Worm (Caenorhabditis elegans) whole organism, L1 larva: ENCODE measurements around the gene R07H5.16.

Experiments
- C04F5.9 ChIP-seq: sonication (generic microtip); optimal IDR thresholded peaks from 2 replicates; lab custom pipeline; 2016; ENCODE audit warnings: missing genetic modification characterization, missing compliant biosample characterization
- C16A3.4 ChIP-seq: fragments of 150-350 bp; optimal IDR thresholded peaks from 2 replicates; lab custom pipeline; 2014; ENCODE audit warnings: missing biosample characterization, missing genetic modification characterization
- C34B4.2 ChIP-seq: sonication (generic microtip); optimal IDR thresholded peaks from 2 replicates; lab custom pipeline; 2017; ENCODE audit warnings: mild to moderate bottlenecking, missing genetic modification characterization, missing compliant biosample characterization
- F16B12.6 ChIP-seq: fragments of 150-350 bp; optimal IDR thresholded peaks from 2 replicates; lab custom pipeline; 2014; ENCODE audit warnings: missing biosample characterization, missing genetic modification characterization
- Y116A8C.19 ChIP-seq: sonication (generic microtip); optimal IDR thresholded peaks from 2 replicates; lab custom pipeline; 2016; ENCODE audit warnings: missing compliant biosample characterization, missing genetic modification characterization, borderline replicate concordance
- aha-1 ChIP-seq: fragments of 150-350 bp; optimal IDR thresholded peaks from 2 replicates; lab custom pipeline; 2014; ENCODE audit warnings: missing biosample characterization, missing genetic modification characterization
- ama-1 ChIP-seq: fragments of 150-350 bp; optimal IDR thresholded peaks from 2 replicates; lab custom pipeline; 2014
- blmp-1 ChIP-seq: fragments of 150-350 bp; optimal IDR thresholded peaks from 2 replicates; lab custom pipeline; 2014; ENCODE audit warnings: missing biosample characterization, missing genetic modification characterization
- ceh-63 ChIP-seq: fragments of 200-800 bp; sonication (Bioruptor generic); optimal IDR thresholded peaks from 2 replicates; lab custom pipeline; 2018; ENCODE audit warnings: mild to moderate bottlenecking, missing genetic modification characterization, missing compliant biosample characterization
- ceh-88 ChIP-seq: fragments of 200-800 bp; sonication (Bioruptor generic); IDR thresholded peaks from 2 replicates; pipeline ENCODE4 v1.3.6; 2022; ENCODE audit warnings: missing genetic modification characterization, missing compliant biosample characterization
- ces-1 ChIP-seq: fragments of 150-350 bp; optimal IDR thresholded peaks from 2 replicates; lab custom pipeline; 2014; ENCODE audit warnings: missing biosample characterization, missing genetic modification reagents, missing genetic modification characterization
- efl-1 ChIP-seq, 4 experiments: fragments of 150-350 bp; optimal IDR thresholded peaks in 3 of 4; peaks in 1 of 4; 1 replicate in 1 of 4; 2 replicates in 3 of 4; lab custom pipeline; 2014; ENCODE audit warnings: missing biosample characterization in 2 of 4, missing genetic modification characterization in 2 of 4, missing genetic modification reagents in 2 of 4
- efl-3 ChIP-seq: fragments of 200-800 bp; sonication (Bioruptor generic); optimal IDR thresholded peaks from 2 replicates; lab custom pipeline; 2018; ENCODE audit warnings: mild to moderate bottlenecking, missing genetic modification characterization, missing compliant biosample characterization
- elt-2 ChIP-seq: sonication (generic microtip); optimal IDR thresholded peaks from 2 replicates; lab custom pipeline; 2016; ENCODE audit warnings: missing genetic modification characterization, mild to moderate bottlenecking, inconsistent platforms, missing compliant biosample characterization, missing genetic modification reagents
- elt-3 ChIP-seq, 6 experiments: fragments of 150-350 bp in 1 of 6; sonication (generic microtip); optimal IDR thresholded peaks; 2 replicates each; lab custom pipeline; 2017 to 2018; ENCODE audit warnings: missing biosample characterization in 6 of 6, missing genetic modification characterization in 6 of 6, inconsistent platforms in 1 of 6
- fkh-4 ChIP-seq: sonication (generic microtip); optimal IDR thresholded peaks from 2 replicates; lab custom pipeline; 2016; ENCODE audit warnings: missing compliant biosample characterization, missing genetic modification characterization, borderline replicate concordance
- fkh-8 ChIP-seq: sonication (generic microtip); optimal IDR thresholded peaks from 2 replicates; lab custom pipeline; 2016; ENCODE audit warnings: mild to moderate bottlenecking, missing genetic modification characterization, missing compliant biosample characterization
- grh-1 ChIP-seq: fragments of 200-800 bp; sonication (Bioruptor generic); IDR thresholded peaks from 2 replicates; pipeline ENCODE4 v1.3.6; 2022; ENCODE audit warnings: missing genetic modification reagents, missing genetic modification characterization, missing compliant biosample characterization
- hpl-2 ChIP-seq: fragments of 150-350 bp; optimal IDR thresholded peaks from 2 replicates; lab custom pipeline; 2014; ENCODE audit warnings: missing biosample characterization, missing genetic modification reagents, missing genetic modification characterization
- irx-1 ChIP-seq: sonication (generic microtip); optimal IDR thresholded peaks from 2 replicates; lab custom pipeline; 2016; ENCODE audit warnings: missing genetic modification characterization, missing compliant biosample characterization
- lin-14 ChIP-seq: fragments of 200-800 bp; sonication (Bioruptor generic); optimal IDR thresholded peaks from 2 replicates; lab custom pipeline; 2018; ENCODE audit warnings: mild to moderate bottlenecking, missing genetic modification characterization, moderate library complexity, missing compliant biosample characterization
- lin-15B ChIP-seq: fragments of 150-350 bp; sonication (generic microtip); optimal IDR thresholded peaks from 3 replicates; lab custom pipeline; 2014; ENCODE audit warnings: missing biosample characterization, missing genetic modification characterization
- lin-35 ChIP-seq, 2 experiments: fragments of 150-350 bp; optimal IDR thresholded peaks; 2 replicates each; lab custom pipeline; 2014; ENCODE audit warnings: missing biosample characterization in 2 of 2, missing genetic modification characterization in 2 of 2, missing genetic modification reagents in 2 of 2
- lsy-2 ChIP-seq, 2 experiments: fragments of 150-350 bp; optimal IDR thresholded peaks; 2 replicates each; lab custom pipeline; 2014; ENCODE audit warnings: missing biosample characterization in 2 of 2, missing genetic modification characterization in 2 of 2
- mab-9 ChIP-seq: fragments of 200-800 bp; sonication (Bioruptor generic); IDR thresholded peaks from 2 replicates; pipeline ENCODE4 v1.3.6; 2022; ENCODE audit warnings: missing genetic modification reagents, missing genetic modification characterization, missing compliant biosample characterization
- mdl-1 ChIP-seq, 2 experiments: fragments of 150-350 bp; optimal IDR thresholded peaks; 2 replicates each; lab custom pipeline; 2014 to 2017; ENCODE audit warnings: missing biosample characterization in 2 of 2, missing genetic modification characterization in 2 of 2, inconsistent platforms in 1 of 2
- mef-2 ChIP-seq: fragments of 150-350 bp; optimal IDR thresholded peaks from 2 replicates; lab custom pipeline; 2014; ENCODE audit warnings: missing biosample characterization, missing genetic modification characterization
- nhr-237 ChIP-seq: fragments of 150-350 bp; optimal IDR thresholded peaks from 2 replicates; lab custom pipeline; 2014; ENCODE audit warnings: missing biosample characterization, missing genetic modification characterization
- nhr-76 ChIP-seq: sonication (generic microtip); optimal IDR thresholded peaks from 2 replicates; lab custom pipeline; 2017; ENCODE audit warnings: missing biosample characterization, missing genetic modification characterization
- nhr-90 ChIP-seq: sonication (generic microtip); optimal IDR thresholded peaks from 2 replicates; lab custom pipeline; 2016; ENCODE audit warnings: mild to moderate bottlenecking, missing genetic modification characterization, missing compliant biosample characterization; ENCODE audit not compliant: poor library complexity
- pag-3 ChIP-seq: sonication (generic microtip); optimal IDR thresholded peaks from 2 replicates; lab custom pipeline; 2017; ENCODE audit warnings: missing genetic modification characterization, mild to moderate bottlenecking, missing compliant biosample characterization, antibody characterized with exemption, borderline replicate concordance; ENCODE audit not compliant: insufficient read depth
- pax-3 ChIP-seq: fragments of 200-800 bp; sonication (Bioruptor generic); optimal IDR thresholded peaks from 2 replicates; lab custom pipeline; 2018; ENCODE audit warnings: mild to moderate bottlenecking, missing genetic modification characterization, moderate library complexity, missing compliant biosample characterization
- skn-1 ChIP-seq: fragments of 150-350 bp; optimal IDR thresholded peaks from 2 replicates; lab custom pipeline; 2014; ENCODE audit warnings: missing biosample characterization, missing genetic modification characterization
- snpc-4 ChIP-seq: fragments of 150-350 bp; optimal IDR thresholded peaks from 2 replicates; lab custom pipeline; 2014; ENCODE audit warnings: missing biosample characterization, missing genetic modification characterization
- snu-23 ChIP-seq: sonication (generic microtip); optimal IDR thresholded peaks from 2 replicates; lab custom pipeline; 2016; ENCODE audit warnings: missing genetic modification characterization, missing compliant biosample characterization
- sup-37 ChIP-seq: fragments of 200-800 bp; sonication (Bioruptor generic); optimal IDR thresholded peaks from 2 replicates; lab custom pipeline; 2018; ENCODE audit warnings: mild to moderate bottlenecking, missing genetic modification characterization, missing compliant biosample characterization
- swsn-7 ChIP-seq: sonication (generic microtip); optimal IDR thresholded peaks from 2 replicates; lab custom pipeline; 2016; ENCODE audit warnings: missing genetic modification characterization, missing compliant biosample characterization
- tbx-2 ChIP-seq: sonication (generic microtip); optimal IDR thresholded peaks from 2 replicates; lab custom pipeline; 2016; ENCODE audit warnings: missing genetic modification characterization, missing compliant biosample characterization
- tlp-1 ChIP-seq: fragments of 150-350 bp; optimal IDR thresholded peaks from 2 replicates; lab custom pipeline; 2014; ENCODE audit warnings: missing biosample characterization, missing genetic modification characterization
- unc-130 ChIP-seq: fragments of 150-350 bp; optimal IDR thresholded peaks from 2 replicates; lab custom pipeline; 2017; ENCODE audit warnings: missing biosample characterization, missing genetic modification characterization, inconsistent platforms
- unc-62 ChIP-seq: fragments of 150-350 bp; optimal IDR thresholded peaks from 2 replicates; lab custom pipeline; 2014; ENCODE audit warnings: missing biosample characterization, missing genetic modification reagents, missing genetic modification characterization
- zip-4 ChIP-seq: fragments of 200-800 bp; sonication (Bioruptor generic); optimal IDR thresholded peaks from 2 replicates; lab custom pipeline; 2018; ENCODE audit warnings: mild to moderate bottlenecking, missing genetic modification characterization, moderate library complexity, missing compliant biosample characterization
- ztf-11 ChIP-seq, 2 experiments: sonication (generic microtip); optimal IDR thresholded peaks; 2 replicates each; lab custom pipeline; 2016 to 2017; ENCODE audit warnings: missing genetic modification characterization in 2 of 2, missing biosample characterization in 1 of 2, missing compliant biosample characterization in 1 of 2

Gene R07H5.16

ce11 chrIV:11169652-11170051 is 29.5 kb upstream of the R07H5.16 start, which contains the start of gene nhr-67 (continued):
- TF ChIP-seq pag-3 (no peak), lin-15B (tag; lab: Kevin White, UChicago) (no peak)

- TF ChIP-seq swsn-7 (no peak), blmp-1 (tag; lab: Kevin White, UChicago) (peak; percentile 24), efl-1 (optimal IDR thresholded peaks at IDR 0.05; lab: Kevin White, UChicago) (no peak), efl-1 (GFP tag; optimal IDR thresholded peaks at IDR 0.05 in 1 of 2; lab: Kevin White, UChicago) (no peak)
These were observed 24.4 kb upstream of the R07H5.16 start for ce11 chrIV:11174772-11175171.

ce11 chrIV:11176967-11177366 is 22.2 kb upstream of the R07H5.16 start, which contains the start of gene rap-3:
Gene rap-3 (plus strand): TSS chrIV:11177267.
- TF ChIP-seq swsn-7 (no peak), lsy-2 (tag; optimal IDR thresholded peaks at IDR 0.05; lab: Kevin White, UChicago) (no peak), mab-9 (no peak), fkh-8 (tag; lab: Kevin White, UChicago) (no peak), tlp-1 (tag; lab: Kevin White, UChicago) (no peak), pax-3 (tag; lab: Kevin White, UChicago) (no peak), ces-1 (GFP tag; lab: Kevin White, UChicago) (no peak), irx-1 (tag; lab: Kevin White, UChicago) (no peak), ceh-63 (GFP tag; lab: Kevin White, UChicago) (no peak), snu-23 (GFP tag; lab: Kevin White, UChicago) (no peak), Y116A8C.19 (tag; lab: Kevin White, UChicago) (no peak), hpl-2 (GFP tag; lab: Kevin White, UChicago) (no peak), nhr-76 (tag; lab: Kevin White, UChicago) (no peak), nhr-237 (no peak), efl-3 (GFP tag; lab: Kevin White, UChicago) (no peak), mef-2 (tag; lab: Kevin White, UChicago) (no peak), snpc-4 (no peak), C34B4.2 (tag; lab: Kevin White, UChicago) (no peak), mdl-1 (tag; optimal IDR thresholded peaks at IDR 0.05; lab: Kevin White, UChicago) (no peak), unc-62 (GFP tag; lab: Kevin White, UChicago) (no peak)
- TF ChIP-seq, all 84 proteins: peak for 0

ce11 chrIV:11178495-11178894 is 20.6 kb upstream of the R07H5.16 start, which contains the start of gene C08F8.9:
Gene C08F8.9 (minus strand): TSS chrIV:11178595.
- no peak for TF ChIP-seq ceh-88
- TF ChIP-seq ceh-63 (GFP tag; lab: Kevin White, UChicago): no peak
- TF ChIP-seq C04F5.9: no peak
- TF ChIP-seq C16A3.4 (tag; lab: Kevin White, UChicago): no peak
- TF ChIP-seq zip-4: no peak
- no peak for TF ChIP-seq tlp-1 (tag; lab: Kevin White, UChicago)
- no peak for TF ChIP-seq pax-3 (tag; lab: Kevin White, UChicago)
- TF ChIP-seq sup-37: no peak
- TF ChIP-seq elt-3 (tag; optimal IDR thresholded peaks at IDR 0.05; lab: Kevin White, UChicago): no peak
- TF ChIP-seq elt-2 (tag; lab: Kevin White, UChicago): no peak
- TF ChIP-seq aha-1 (tag; lab: Kevin White, UChicago): no peak
- no peak for TF ChIP-seq unc-130 (tag; lab: Kevin White, UChicago)

ce11 chrIV:11179123-11179740 is 19.9 kb upstream of the R07H5.16 start, which contains the start of gene cpt-2:
Gene cpt-2 (plus strand): TSS chrIV:11179645.
- TF ChIP-seq grh-1 (GFP tag; lab: Robert Waterston, UW) (peak; percentile 89), ztf-11 (tag; optimal IDR thresholded peaks at IDR 0.05; lab: Kevin White, UChicago) (peak in 1 of 2 experiments; percentile 69), lsy-2 (tag; optimal IDR thresholded peaks at IDR 0.05; lab: Kevin White, UChicago) (peak; percentile 90 to 93), mdl-1 (tag; optimal IDR thresholded peaks at IDR 0.05; lab: Kevin White, UChicago) (peak in 1 of 2 experiments; percentile 86), ceh-88 (peak; percentile 78), fkh-4 (peak; percentile 49), irx-1 (tag; lab: Kevin White, UChicago) (peak; percentile 87), tbx-2 (tag; lab: Kevin White, UChicago) (peak; percentile 91), lin-35 (GFP tag; optimal IDR thresholded peaks at IDR 0.05; lab: Kevin White, UChicago) (peak; percentile 83 to 90), ama-1 (lab: Kevin White, UChicago) (peak; percentile 37), skn-1 (peak; percentile 76), elt-3 (tag; optimal IDR thresholded peaks at IDR 0.05; lab: Kevin White, UChicago) (peak in 3 of 6 experiments; percentile 7 to 82 (median 79)), F16B12.6 (peak; percentile 53), lin-15B (tag; lab: Kevin White, UChicago) (peak; percentile 81), nhr-90 (peak; percentile 93), elt-2 (tag; lab: Kevin White, UChicago) (peak; percentile 88), zip-4 (peak; percentile 49), lin-14 (GFP tag; lab: Kevin White, UChicago) (peak; percentile 85), C16A3.4 (tag; lab: Kevin White, UChicago) (peak; percentile 74)
